Worm (Caenorhabditis elegans): ENCODE data around the gene C18B2.5.

C18B2.5 gene

DNA sequence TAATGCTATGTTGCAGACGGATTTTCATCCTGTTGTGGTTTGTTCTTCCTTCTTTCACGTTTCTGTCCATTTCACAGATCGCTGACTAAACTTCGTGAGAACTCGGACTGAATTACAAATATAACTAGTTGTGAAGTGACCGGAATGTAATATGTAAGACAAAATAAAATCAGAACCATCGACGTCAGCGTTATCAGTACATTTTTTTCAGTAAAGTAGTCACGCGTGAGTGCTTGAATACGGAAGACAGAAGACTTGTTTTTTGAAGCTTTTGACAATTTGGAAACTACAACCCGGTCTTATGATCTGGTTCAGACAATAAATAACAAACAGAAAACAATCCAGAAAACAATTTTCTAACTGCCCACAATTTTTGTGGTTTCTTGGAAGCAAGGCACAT lies 29.1 kb downstream of the C18B2.5 start:
- no peak for TF ChIP-seq elt-3 (tag; optimal IDR thresholded peaks at IDR 0.05)
- TF ChIP-seq tbx-2 (tag; optimal IDR thresholded peaks at IDR 0.05) = no peak
- no peak for TF ChIP-seq elt-2 (tag; optimal IDR thresholded peaks at IDR 0.05)
- no peak for TF ChIP-seq unc-62 (GFP tag; optimal IDR thresholded peaks at IDR 0.05)
- no peak for TF ChIP-seq unc-39 (tag; optimal IDR thresholded peaks at IDR 0.05)
- TF ChIP-seq ceh-28 (tag; optimal IDR thresholded peaks at IDR 0.05) = no peak
- TF ChIP-seq fkh-2 (tag; optimal IDR thresholded peaks at IDR 0.05) = no peak
- TF ChIP-seq egl-5 (tag; optimal IDR thresholded peaks at IDR 0.05) = no peak
- TF ChIP-seq snpc-4 (tag; optimal IDR thresholded peaks at IDR 0.05) = no peak
- no peak for TF ChIP-seq hmg-11 (tag; optimal IDR thresholded peaks at IDR 0.05)
- TF ChIP-seq nfya-1 (tag; optimal IDR thresholded peaks at IDR 0.05; ENCODE audit: insufficient read depth) = no peak
- no peak for TF ChIP-seq nhr-237 (tag; optimal IDR thresholded peaks at IDR 0.05)
- TF ChIP-seq lin-15B (tag; optimal IDR thresholded peaks at IDR 0.05) = no peak
- TF ChIP-seq skn-1 (tag; optimal IDR thresholded peaks at IDR 0.05) = no peak
- TF ChIP-seq mml-1 (tag; optimal IDR thresholded peaks at IDR 0.05) = no peak
- TF ChIP-seq fkh-10 (GFP tag; optimal IDR thresholded peaks at IDR 0.05) = no peak
- no peak for TF ChIP-seq nhr-43 (tag; optimal IDR thresholded peaks at IDR 0.05; ENCODE audit: poor library complexity, severe bottlenecking)
- TF ChIP-seq egl-27 (tag; optimal IDR thresholded peaks at IDR 0.05) = no peak
- TF ChIP-seq nhr-28 (tag; optimal IDR thresholded peaks at IDR 0.05) = no peak
- TF ChIP-seq ceh-16 (tag; optimal IDR thresholded peaks at IDR 0.05) = no peak

- TF ChIP-seq elt-3 (tag; optimal IDR thresholded peaks at IDR 0.05) (peak in 1 of 3 experiments; percentile 67), elt-2 (tag; optimal IDR thresholded peaks at IDR 0.05) (peak; percentile 99), nfya-1 (tag; optimal IDR thresholded peaks at IDR 0.05; ENCODE audit: insufficient read depth) (no peak), pha-4 (tag; optimal IDR thresholded peaks at IDR 0.05) (peak; percentile 39), pqm-1 (tag; optimal IDR thresholded peaks at IDR 0.05) (peak; percentile 100), jun-1 (tag; optimal IDR thresholded peaks at IDR 0.05) (peak; percentile 68), ceh-28 (tag; optimal IDR thresholded peaks at IDR 0.05) (peak; percentile 3), lin-15B (tag; optimal IDR thresholded peaks at IDR 0.05) (no peak)
These were observed 34.7 kb downstream of the C18B2.5 start, which contains the start of gene ckc-1 for ce11 chrX:3576239-3576638. Gene ckc-1 (plus strand): TSS chrX:3576606.

DNA sequence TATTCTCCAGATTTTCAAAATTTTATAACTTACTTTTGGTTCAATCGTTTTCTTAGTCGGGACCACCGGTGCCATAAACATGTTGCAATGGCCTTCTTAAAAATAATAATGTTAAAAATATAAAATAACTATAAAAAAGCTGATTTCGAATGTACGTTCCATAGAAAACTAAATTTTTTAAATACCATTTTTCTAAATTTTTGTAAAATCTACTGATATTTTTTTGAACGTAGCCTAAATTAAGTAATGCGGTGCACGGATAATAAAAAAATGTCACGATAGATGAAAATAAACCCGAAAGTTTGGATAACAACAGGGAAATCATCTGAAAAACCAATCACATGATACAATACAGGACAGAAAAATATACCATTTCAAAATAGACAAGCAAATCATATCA lies 37.4 kb downstream of the C18B2.5 start, which contains the start of gene T27A10.5:
Gene T27A10.5 (minus strand): TSS at position 101 of the 400 bp plus-strand sequence.
- no peak for TF ChIP-seq lsy-12 (tag; optimal IDR thresholded peaks at IDR 0.05)
- TF ChIP-seq tbx-2 (tag; optimal IDR thresholded peaks at IDR 0.05) = no peak
- TF ChIP-seq fkh-10 (GFP tag; optimal IDR thresholded peaks at IDR 0.05) = no peak
- TF ChIP-seq sea-2 (GFP tag; optimal IDR thresholded peaks at IDR 0.05) = no peak
- TF ChIP-seq nhr-67 (tag; optimal IDR thresholded peaks at IDR 0.05) = no peak
- no peak for TF ChIP-seq mml-1 (tag; optimal IDR thresholded peaks at IDR 0.05)
- no peak for TF ChIP-seq nhr-12 (tag; optimal IDR thresholded peaks at IDR 0.05)
- no peak for TF ChIP-seq ceh-16 (tag; optimal IDR thresholded peaks at IDR 0.05)
- no peak for TF ChIP-seq elt-3 (tag; optimal IDR thresholded peaks at IDR 0.05)
- no peak for TF ChIP-seq eor-1 (tag; optimal IDR thresholded peaks at IDR 0.05)
- TF ChIP-seq egl-5 (tag; optimal IDR thresholded peaks at IDR 0.05) = no peak
- no peak for TF ChIP-seq elt-2 (tag; optimal IDR thresholded peaks at IDR 0.05)
- TF ChIP-seq mdl-1 (tag; optimal IDR thresholded peaks at IDR 0.05) = no peak
- TF ChIP-seq zag-1 (tag; optimal IDR thresholded peaks at IDR 0.05) = no peak
- no peak for TF ChIP-seq pha-4 (tag; optimal IDR thresholded peaks at IDR 0.05)
- no peak for TF ChIP-seq fos-1 (tag; optimal IDR thresholded peaks at IDR 0.05)
- TF ChIP-seq ceh-28 (tag; optimal IDR thresholded peaks at IDR 0.05) = no peak

DNA sequence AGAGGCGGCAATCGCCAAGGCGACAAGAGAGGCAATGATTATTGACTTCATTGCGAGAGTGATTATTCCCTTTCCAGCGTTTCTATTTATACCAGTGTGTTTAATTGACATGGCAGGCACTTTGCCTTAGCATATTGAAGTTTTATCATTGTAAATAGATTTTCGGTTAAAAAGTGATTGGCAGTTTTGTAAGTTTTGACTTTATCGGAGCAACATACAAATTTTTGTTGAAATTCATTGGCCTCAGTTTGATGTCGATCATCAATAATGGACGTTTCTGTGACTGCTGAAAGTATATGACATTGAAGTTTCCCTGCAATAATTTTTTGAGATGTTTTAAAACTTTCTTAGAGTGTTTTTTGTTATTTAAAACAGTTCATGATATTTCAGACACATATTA lies 38.4 kb downstream of the C18B2.5 start, which contains the start of gene vit-3:
Gene vit-3 (minus strand): TSS at position 60 of the 400 bp plus-strand sequence.
- TF ChIP-seq pqm-1 (tag; optimal IDR thresholded peaks at IDR 0.05) (no peak), mml-1 (tag; optimal IDR thresholded peaks at IDR 0.05) (no peak), nhr-43 (tag; optimal IDR thresholded peaks at IDR 0.05; ENCODE audit: poor library complexity, severe bottlenecking) (no peak), nhr-67 (tag; optimal IDR thresholded peaks at IDR 0.05) (no peak), nhr-237 (tag; optimal IDR thresholded peaks at IDR 0.05) (no peak), nhr-28 (tag; optimal IDR thresholded peaks at IDR 0.05) (no peak), ama-1 (optimal IDR thresholded peaks at IDR 0.05) (no peak), fkh-10 (GFP tag; optimal IDR thresholded peaks at IDR 0.05) (no peak), R02D3.7 (tag; optimal IDR thresholded peaks at IDR 0.05) (no peak), tbx-2 (tag; optimal IDR thresholded peaks at IDR 0.05) (no peak), lin-39 (tag; optimal IDR thresholded peaks at IDR 0.05) (no peak), nhr-23 (tag; optimal IDR thresholded peaks at IDR 0.05) (no peak)
